Worm (Caenorhabditis elegans): ENCODE results near the gene tsp-21.

ce11 chrX:9883837-9884324 is 48.3 kb upstream of the tsp-21 start, which contains the start of gene mrp-4:
- no peak for TF ChIP-seq ceh-27 (GFP tag; optimal IDR thresholded peaks at IDR 0.05)
- TF ChIP-seq efl-1 (GFP tag; optimal IDR thresholded peaks at IDR 0.05) = peak; percentile 90
- no peak for TF ChIP-seq atf-7 (tag; optimal IDR thresholded peaks at IDR 0.05)
- TF ChIP-seq unc-62 (GFP tag; optimal IDR thresholded peaks at IDR 0.05) = no peak
- TF ChIP-seq F55B11.4 (tag; optimal IDR thresholded peaks at IDR 0.05; ENCODE audit: borderline replicate concordance, insufficient read depth) = no peak
- no peak for TF ChIP-seq fkh-3 (tag; optimal IDR thresholded peaks at IDR 0.05)
- TF ChIP-seq zim-3 (tag; optimal IDR thresholded peaks at IDR 0.05) = no peak
- TF ChIP-seq hmg-1.2 (GFP tag; IDR thresholded peaks at IDR 0.05) = peak; percentile 82
- TF ChIP-seq F57A8.1 (GFP tag; optimal IDR thresholded peaks at IDR 0.05) = no peak

Measured in whole organism, young adult.